Worm (Caenorhabditis elegans) whole organism, late embryonic: ENCODE results near the gene mob-3.

ENCODE experiments used
- F13H6.1 ChIP-seq: sonication (generic microtip); optimal IDR thresholded peaks from 2 replicates; lab custom pipeline; 2016; ENCODE audit warnings: missing genetic modification characterization, missing compliant biosample characterization
- Y22D7AL.16 ChIP-seq: sonication (generic microtip); optimal IDR thresholded peaks from 2 replicates; lab custom pipeline; 2016; ENCODE audit warnings: missing genetic modification characterization, missing compliant biosample characterization
- ahr-1 ChIP-seq: sonication (generic microtip); optimal IDR thresholded peaks from 2 replicates; lab custom pipeline; 2016; ENCODE audit warnings: missing genetic modification characterization, missing compliant biosample characterization
- ceh-14 ChIP-seq: sonication (generic microtip); optimal IDR thresholded peaks from 2 replicates; lab custom pipeline; 2016; ENCODE audit warnings: missing genotype, missing genetic modification characterization, missing compliant biosample characterization
- ceh-18 ChIP-seq: sonication (generic microtip); optimal IDR thresholded peaks from 2 replicates; lab custom pipeline; 2016; ENCODE audit warnings: missing genetic modification characterization, missing compliant biosample characterization
- ceh-19 ChIP-seq: fragments of 200-800 bp; sonication (Bioruptor generic); optimal IDR thresholded peaks from 2 replicates; lab custom pipeline; 2018; ENCODE audit warnings: mild to moderate bottlenecking, missing genetic modification characterization, missing compliant biosample characterization
- ceh-22 ChIP-seq: sonication (generic microtip); optimal IDR thresholded peaks from 2 replicates; lab custom pipeline; 2017; ENCODE audit warnings: missing biosample characterization, missing genetic modification characterization
- ceh-30 ChIP-seq: fragments of 150-350 bp; optimal IDR thresholded peaks from 2 replicates; lab custom pipeline; 2014; ENCODE audit warnings: missing biosample characterization, missing genetic modification characterization
- ceh-31 ChIP-seq: sonication (generic microtip); optimal IDR thresholded peaks from 2 replicates; lab custom pipeline; 2016; ENCODE audit warnings: missing genetic modification characterization, missing compliant biosample characterization
- ceh-34 ChIP-seq: sonication (generic microtip); optimal IDR thresholded peaks from 2 replicates; lab custom pipeline; 2016; ENCODE audit warnings: mild to moderate bottlenecking, missing genetic modification characterization, missing compliant biosample characterization
- ceh-6 ChIP-seq: fragments of 200-800 bp; sonication (Bioruptor generic); optimal IDR thresholded peaks from 2 replicates; lab custom pipeline; 2018; ENCODE audit warnings: mild to moderate bottlenecking, missing genetic modification characterization, missing compliant biosample characterization
- ceh-9 ChIP-seq: sonication (generic microtip); optimal IDR thresholded peaks from 2 replicates; lab custom pipeline; 2016; ENCODE audit warnings: mild to moderate bottlenecking, missing genetic modification characterization, inconsistent platforms, missing compliant biosample characterization
- che-1 ChIP-seq: sonication (generic microtip); optimal IDR thresholded peaks from 2 replicates; lab custom pipeline; 2016; ENCODE audit warnings: mild to moderate bottlenecking, missing genetic modification characterization, missing compliant biosample characterization
- dmd-4 ChIP-seq: sonication (generic microtip); optimal IDR thresholded peaks from 2 replicates; lab custom pipeline; 2016; ENCODE audit warnings: borderline replicate concordance, missing genetic modification characterization, missing compliant biosample characterization
- elt-2 ChIP-seq: sonication (generic microtip); optimal IDR thresholded peaks from 2 replicates; lab custom pipeline; 2016; ENCODE audit warnings: missing genetic modification reagents, missing genetic modification characterization, missing compliant biosample characterization
- ets-4 ChIP-seq: sonication (generic microtip); optimal IDR thresholded peaks from 2 replicates; lab custom pipeline; 2016; ENCODE audit warnings: missing genetic modification characterization, missing compliant biosample characterization
- eyg-1 ChIP-seq: sonication (generic microtip); optimal IDR thresholded peaks from 2 replicates; lab custom pipeline; 2016; ENCODE audit warnings: missing genotype, missing genetic modification characterization, missing compliant biosample characterization
- fax-1 ChIP-seq: sonication (generic microtip); optimal IDR thresholded peaks from 2 replicates; lab custom pipeline; 2016; ENCODE audit warnings: missing genotype, missing genetic modification characterization, missing compliant biosample characterization
- fkh-6 ChIP-seq: sonication (generic microtip); optimal IDR thresholded peaks from 2 replicates; lab custom pipeline; 2016; ENCODE audit warnings: missing genetic modification characterization, missing compliant biosample characterization
- hlh-6 ChIP-seq: sonication (generic microtip); optimal IDR thresholded peaks from 2 replicates; lab custom pipeline; 2016; ENCODE audit warnings: missing genotype, missing genetic modification characterization, missing compliant biosample characterization
- hlh-8 ChIP-seq: sonication (generic microtip); optimal IDR thresholded peaks from 2 replicates; lab custom pipeline; 2016; ENCODE audit warnings: missing genotype, missing genetic modification characterization, missing compliant biosample characterization
- madf-2 ChIP-seq: sonication (generic microtip); optimal IDR thresholded peaks from 2 replicates; lab custom pipeline; 2017; ENCODE audit warnings: missing genetic modification characterization, missing compliant biosample characterization
- mec-3 ChIP-seq: sonication (generic microtip); optimal IDR thresholded peaks from 2 replicates; lab custom pipeline; 2016; ENCODE audit warnings: borderline replicate concordance, missing genetic modification characterization, missing compliant biosample characterization
- npax-4 ChIP-seq: sonication (generic microtip); optimal IDR thresholded peaks from 2 replicates; lab custom pipeline; 2016; ENCODE audit warnings: missing genetic modification characterization, missing compliant biosample characterization
- pag-3 ChIP-seq: sonication (generic microtip); optimal IDR thresholded peaks from 2 replicates; lab custom pipeline; 2016; ENCODE audit warnings: missing compliant biosample characterization, missing genetic modification characterization, borderline replicate concordance
- pha-4 ChIP-seq: fragments of 150-350 bp; optimal IDR thresholded peaks from 2 replicates; lab custom pipeline; 2018; ENCODE audit warnings: missing biosample characterization, missing genetic modification reagents, missing genetic modification characterization
- pros-1 ChIP-seq: fragments of 150-350 bp; optimal IDR thresholded peaks from 2 replicates; lab custom pipeline; 2014; ENCODE audit warnings: missing biosample characterization, missing genetic modification reagents, missing genetic modification characterization
- ref-2 ChIP-seq: sonication (generic microtip); optimal IDR thresholded peaks from 2 replicates; lab custom pipeline; 2016; ENCODE audit warnings: missing genetic modification characterization, missing compliant biosample characterization
- rnt-1 ChIP-seq: sonication (generic microtip); optimal IDR thresholded peaks from 2 replicates; lab custom pipeline; 2016; ENCODE audit warnings: missing genetic modification characterization, missing compliant biosample characterization
- sdc-2 ChIP-seq: sonication (generic microtip); optimal IDR thresholded peaks from 2 replicates; lab custom pipeline; 2016; ENCODE audit warnings: missing genotype, missing genetic modification characterization, missing compliant biosample characterization
- sox-4 ChIP-seq: sonication (generic microtip); optimal IDR thresholded peaks from 2 replicates; lab custom pipeline; 2017; ENCODE audit warnings: mild to moderate bottlenecking, missing genetic modification characterization, inconsistent platforms, missing compliant biosample characterization
- syd-9 ChIP-seq: sonication (generic microtip); optimal IDR thresholded peaks from 2 replicates; lab custom pipeline; 2016; ENCODE audit warnings: mild to moderate bottlenecking, missing genetic modification characterization, moderate library complexity, missing compliant biosample characterization
- tbx-7 ChIP-seq: sonication (generic microtip); optimal IDR thresholded peaks from 2 replicates; lab custom pipeline; 2016; ENCODE audit warnings: missing genotype, missing genetic modification characterization, missing compliant biosample characterization
- ttx-3 ChIP-seq: sonication (generic microtip); optimal IDR thresholded peaks from 2 replicates; lab custom pipeline; 2016; ENCODE audit warnings: missing genetic modification reagents, missing genetic modification characterization, missing compliant biosample characterization
- unc-42 ChIP-seq: sonication (generic microtip); optimal IDR thresholded peaks from 2 replicates; lab custom pipeline; 2016; ENCODE audit warnings: missing genotype, missing genetic modification characterization, missing compliant biosample characterization
- unc-86 ChIP-seq: sonication (generic microtip); optimal IDR thresholded peaks from 2 replicates; lab custom pipeline; 2016; ENCODE audit warnings: missing genetic modification characterization, missing compliant biosample characterization
- zip-5 ChIP-seq: sonication (generic microtip); optimal IDR thresholded peaks from 2 replicates; lab custom pipeline; 2016; ENCODE audit warnings: missing genetic modification characterization, missing compliant biosample characterization
- ztf-16 ChIP-seq: sonication (generic microtip); optimal IDR thresholded peaks from 2 replicates; lab custom pipeline; 2017; ENCODE audit warnings: missing genetic modification characterization, missing compliant biosample characterization

The mob-3 gene

ce11 chrIV:7391534-7392343 is 3.0 kb upstream of the mob-3 start:
- TF ChIP-seq pha-4 (tag; lab: Kevin White, UChicago) (no peak), unc-42 (tag; lab: Kevin White, UChicago) (peak; percentile 50), ceh-22 (tag; lab: Kevin White, UChicago) (no peak), ceh-9 (tag; lab: Kevin White, UChicago) (no peak), ceh-6 (GFP tag; lab: Kevin White, UChicago) (no peak), ttx-3 (tag; lab: Kevin White, UChicago) (no peak), ceh-18 (tag; lab: Kevin White, UChicago) (peak; percentile 2), hlh-6 (tag; lab: Kevin White, UChicago) (no peak), ztf-16 (tag; lab: Kevin White, UChicago) (no peak), che-1 (tag; lab: Kevin White, UChicago) (no peak)

DNA sequence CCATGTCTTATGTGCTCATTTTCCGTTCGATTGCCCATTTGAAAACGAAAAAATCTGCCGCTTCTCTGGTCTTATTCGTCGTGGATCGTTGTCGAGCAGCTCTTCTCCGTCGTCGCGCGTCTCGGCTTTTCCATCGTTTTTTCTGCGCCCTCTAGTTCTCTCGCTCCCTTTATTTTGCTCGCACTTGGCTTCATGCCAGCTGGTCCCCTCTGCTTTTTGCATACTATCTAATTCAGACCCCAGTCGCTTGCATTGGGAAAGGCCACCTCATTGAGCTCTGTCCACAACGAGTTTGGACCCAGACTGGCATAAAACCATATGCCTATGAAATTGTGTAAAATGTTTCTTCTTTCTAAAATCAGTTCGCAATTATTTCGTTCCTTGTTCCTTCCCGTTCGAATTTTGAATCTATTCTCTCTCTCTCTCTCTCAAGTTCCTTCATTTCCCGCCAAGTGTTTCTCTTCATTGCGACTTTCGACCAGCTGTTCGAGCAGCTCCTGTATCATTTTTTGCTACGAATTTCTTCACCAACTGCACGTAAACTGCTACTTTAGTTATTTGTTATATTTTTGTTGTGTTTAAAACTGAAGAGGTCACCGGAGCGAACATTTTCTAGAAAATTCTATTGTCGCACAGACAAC is 1.5 kb upstream of the mob-3 start:
- TF ChIP-seq eyg-1 (tag; lab: Kevin White, UChicago) (no peak), mec-3 (tag; lab: Kevin White, UChicago) (no peak), unc-42 (tag; lab: Kevin White, UChicago) (peak; percentile 27), ceh-18 (tag; lab: Kevin White, UChicago) (peak; percentile 73), ref-2 (tag; lab: Kevin White, UChicago) (no peak), ets-4 (tag; lab: Kevin White, UChicago) (no peak), fkh-6 (tag; lab: Kevin White, UChicago) (no peak), npax-4 (tag; lab: Kevin White, UChicago) (no peak), ceh-34 (tag; lab: Kevin White, UChicago) (no peak), ceh-31 (tag; lab: Kevin White, UChicago) (peak; percentile 16), ceh-30 (tag; lab: Kevin White, UChicago) (no peak), unc-86 (tag; lab: Kevin White, UChicago) (no peak), syd-9 (no peak), pros-1 (tag; lab: Kevin White, UChicago) (no peak), ceh-14 (tag; lab: Kevin White, UChicago) (peak; percentile 13), Y22D7AL.16 (no peak), dmd-4 (no peak), ztf-16 (tag; lab: Kevin White, UChicago) (no peak), tbx-7 (tag; lab: Kevin White, UChicago) (no peak), ceh-22 (tag; lab: Kevin White, UChicago) (no peak), elt-2 (tag; lab: Kevin White, UChicago) (no peak), F13H6.1 (no peak), sdc-2 (tag; lab: Kevin White, UChicago) (no peak)

DNA sequence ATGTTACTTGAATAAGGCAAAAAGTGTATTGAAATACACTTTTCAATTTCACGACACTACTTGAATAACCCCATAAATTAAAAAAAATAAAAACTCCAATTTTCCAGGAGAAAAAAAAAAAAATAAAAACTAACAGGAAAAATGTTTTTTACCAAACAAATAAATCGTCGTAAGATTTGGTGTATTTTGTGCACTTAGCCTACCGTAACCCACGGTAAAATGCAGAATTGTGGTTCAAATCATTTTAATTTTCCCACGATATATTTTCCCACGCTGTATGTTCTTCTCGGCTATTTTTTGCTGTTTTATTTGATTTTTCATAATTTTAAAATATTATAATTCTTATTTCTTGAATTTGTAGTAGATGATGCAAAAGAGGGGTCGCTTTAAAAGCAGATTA is 976 bp upstream of the mob-3 start:
- no peak for TF ChIP-seq ahr-1 (tag; lab: Kevin White, UChicago)
- TF ChIP-seq rnt-1, result no peak
- TF ChIP-seq syd-9, result no peak
- no peak for TF ChIP-seq ttx-3 (tag; lab: Kevin White, UChicago)
- no peak for TF ChIP-seq ceh-19 (GFP tag; lab: Kevin White, UChicago)
- TF ChIP-seq zip-5, result no peak
- TF ChIP-seq Y22D7AL.16, result no peak
- TF ChIP-seq sox-4 (tag; lab: Kevin White, UChicago), result no peak
- no peak for TF ChIP-seq pag-3 (tag; lab: Kevin White, UChicago)
- TF ChIP-seq fax-1 (tag; lab: Kevin White, UChicago), result no peak
- no peak for TF ChIP-seq hlh-8 (tag; lab: Kevin White, UChicago)
- TF ChIP-seq madf-2 (tag; lab: Kevin White, UChicago), result no peak
